Fruit fly (Drosophila melanogaster) whole organism, embryonic: Measurements from ENCODE around the gene TM9SF3.
A peak's percentile ranks its signal among the peaks of the same experiment; 100 is the strongest.

Source experiments
- Bdp1 ChIP-seq: fragments of 200-800 bp; sonication (Bioruptor generic); optimal IDR thresholded peaks from 3 replicates; lab custom pipeline; 2016; ENCODE audit warnings: missing biosample characterization, missing genetic modification characterization
- Blimp-1 ChIP-seq: fragments of 200-800 bp; sonication (Bioruptor generic); optimal IDR thresholded peaks from 3 replicates; lab custom pipeline; 2018; ENCODE audit warnings: missing biosample characterization, missing genetic modification characterization, mild to moderate bottlenecking, moderate library complexity, missing genetic modification reagents
- CG10321 ChIP-seq: fragments of 200-800 bp; sonication (Bioruptor generic); IDR thresholded peaks from 2 replicates; pipeline ENCODE4 v1.3.6; 2022; ENCODE audit warnings: missing biosample characterization, missing genetic modification characterization
- CG10979 ChIP-seq: fragments of 200-800 bp; sonication (Bioruptor generic); optimal IDR thresholded peaks from 2 replicates; lab custom pipeline; 2018; ENCODE audit warnings: missing biosample characterization, mild to moderate bottlenecking, missing genetic modification characterization, moderate library complexity
- CG11085 ChIP-seq: fragments of 200-800 bp; sonication (Bioruptor generic); IDR thresholded peaks from 2 replicates; pipeline ENCODE4 v1.3.6; 2022; ENCODE audit warnings: missing biosample characterization, missing genetic modification characterization
- CG11247 ChIP-seq: fragments of 200-800 bp; sonication (Bioruptor generic); IDR thresholded peaks from 2 replicates; pipeline ENCODE4 v1.3.6; 2022; ENCODE audit warnings: missing biosample characterization, missing genetic modification characterization
- CG11398 ChIP-seq: fragments of 200-800 bp; sonication (Bioruptor generic); optimal IDR thresholded peaks from 2 replicates; lab custom pipeline; 2016; ENCODE audit warnings: missing biosample characterization, missing genetic modification characterization
- CG12071 ChIP-seq: fragments of 200-800 bp; sonication (Bioruptor generic); optimal IDR thresholded peaks from 3 replicates; lab custom pipeline; 2018; ENCODE audit warnings: missing biosample characterization, mild to moderate bottlenecking, missing genetic modification characterization
- CG14667 ChIP-seq: fragments of 200-800 bp; sonication (Bioruptor generic); IDR thresholded peaks from 2 replicates; pipeline ENCODE4 v1.3.6; 2022; ENCODE audit warnings: missing biosample characterization, missing genetic modification characterization
- CG14710 ChIP-seq: fragments of 200-800 bp; sonication (Bioruptor generic); optimal IDR thresholded peaks from 3 replicates; lab custom pipeline; 2019; ENCODE audit warnings: missing biosample characterization, mild to moderate bottlenecking, missing genetic modification characterization, moderate library complexity
- CG15601 ChIP-seq: fragments of 200-800 bp; sonication (Bioruptor generic); optimal IDR thresholded peaks from 3 replicates; lab custom pipeline; 2019; ENCODE audit warnings: missing biosample characterization, mild to moderate bottlenecking, missing genetic modification characterization, moderate library complexity
- CG17912 ChIP-seq: fragments of 200-800 bp; sonication (Bioruptor generic); optimal IDR thresholded peaks from 2 replicates; lab custom pipeline; 2018; ENCODE audit warnings: missing biosample characterization, mild to moderate bottlenecking, missing genetic modification characterization
- CG2116 ChIP-seq: fragments of 200-800 bp; sonication (Bioruptor generic); optimal IDR thresholded peaks from 3 replicates; lab custom pipeline; 2018; ENCODE audit warnings: missing biosample characterization, mild to moderate bottlenecking, missing genetic modification characterization
- CG2199 ChIP-seq: fragments of 200-800 bp; sonication (Bioruptor generic); IDR thresholded peaks from 3 replicates; pipeline ENCODE4 v1.3.6; 2022; ENCODE audit warnings: missing biosample characterization, missing genetic modification characterization
- CG2202 ChIP-seq: fragments of 200-800 bp; sonication (Bioruptor generic); optimal IDR thresholded peaks from 2 replicates; lab custom pipeline; 2018; ENCODE audit warnings: missing biosample characterization, mild to moderate bottlenecking, missing genetic modification characterization
- CG33557 ChIP-seq: fragments of 200-800 bp; sonication (Bioruptor generic); optimal IDR thresholded peaks from 2 replicates; lab custom pipeline; 2019; ENCODE audit warnings: missing biosample characterization, mild to moderate bottlenecking, missing genetic modification characterization, moderate library complexity
- CG4360 ChIP-seq: fragments of 200-800 bp; sonication (Bioruptor generic); IDR thresholded peaks from 2 replicates; pipeline ENCODE4 v1.3.6; 2022; ENCODE audit warnings: missing biosample characterization, missing genetic modification characterization
- CG6654 ChIP-seq: fragments of 200-800 bp; sonication (Bioruptor generic); optimal IDR thresholded peaks from 2 replicates; lab custom pipeline; 2017; ENCODE audit warnings: missing biosample characterization, mild to moderate bottlenecking, missing genetic modification characterization
- CG7357 ChIP-seq: fragments of 200-800 bp; sonication (Bioruptor generic); IDR thresholded peaks from 3 replicates; pipeline ENCODE4 v1.3.6; 2022; ENCODE audit warnings: missing biosample characterization, missing genetic modification characterization
- CG9932 ChIP-seq: fragments of 200-800 bp; sonication (Bioruptor generic); IDR thresholded peaks from 2 replicates; pipeline ENCODE4 v1.3.6; 2022; ENCODE audit warnings: missing biosample characterization, missing genetic modification characterization
- D ChIP-seq, 2 experiments: fragments of 200-800 bp in 1 of 2; fragments of >200 bp in 1 of 2; sonication (Bioruptor generic) in 1 of 2; optimal IDR thresholded peaks; 2 replicates in 1 of 2; 3 replicates in 1 of 2; lab custom pipeline; 2017; ENCODE audit warnings: mild to moderate bottlenecking in 1 of 2, missing biosample characterization in 1 of 2, missing genetic modification characterization in 1 of 2, missing genetic modification reagents in 1 of 2
- Dad ChIP-seq: fragments of 200-800 bp; sonication (Bioruptor generic); optimal IDR thresholded peaks from 3 replicates; lab custom pipeline; 2016; ENCODE audit warnings: missing biosample characterization, missing genetic modification characterization
- Dip3 ChIP-seq: fragments of 200-800 bp; sonication (Bioruptor generic); optimal IDR thresholded peaks from 3 replicates; lab custom pipeline; 2016; ENCODE audit warnings: missing biosample characterization, missing genetic modification characterization
- Gsc ChIP-seq: fragments of 200-800 bp; sonication (Bioruptor generic); IDR thresholded peaks from 2 replicates; pipeline ENCODE4 v1.3.6; 2022; ENCODE audit warnings: missing biosample characterization, missing genetic modification characterization
- Max ChIP-seq: fragments of 200-800 bp; sonication (Bioruptor generic); optimal IDR thresholded peaks from 2 replicates; lab custom pipeline; 2016; ENCODE audit warnings: missing biosample characterization, mild to moderate bottlenecking, missing genetic modification characterization
- Poxn ChIP-seq: fragments of 200-800 bp; sonication (Bioruptor generic); IDR thresholded peaks from 2 replicates; pipeline ENCODE4 v1.3.6; 2022; ENCODE audit warnings: missing biosample characterization, missing genetic modification characterization
- Spps ChIP-seq: fragments of 200-800 bp; sonication (Bioruptor generic); optimal IDR thresholded peaks from 2 replicates; lab custom pipeline; 2018; ENCODE audit warnings: missing biosample characterization, mild to moderate bottlenecking, missing genetic modification characterization
- Ssrp ChIP-seq: fragments of 200-800 bp; sonication (Bioruptor generic); optimal IDR thresholded peaks from 2 replicates; lab custom pipeline; 2018; ENCODE audit warnings: missing biosample characterization, mild to moderate bottlenecking, missing genetic modification characterization, moderate library complexity
- Usf ChIP-seq: fragments of 200-800 bp; sonication (Bioruptor generic); optimal IDR thresholded peaks from 2 replicates; lab custom pipeline; 2017; ENCODE audit warnings: missing genotype, missing biosample characterization, missing genetic modification characterization
- btn ChIP-seq: fragments of 200-800 bp; sonication (Bioruptor generic); optimal IDR thresholded peaks from 2 replicates; lab custom pipeline; 2016; ENCODE audit warnings: missing biosample characterization, missing genetic modification characterization
- chinmo ChIP-seq: fragments of 200-800 bp; sonication (Bioruptor generic); IDR thresholded peaks from 4 replicates; pipeline ENCODE4 v1.3.6; 2022; ENCODE audit warnings: missing biosample characterization, missing genetic modification characterization; ENCODE audit not compliant: partially characterized antibody
- chn ChIP-seq: fragments of 200-800 bp; sonication (Bioruptor generic); optimal IDR thresholded peaks from 2 replicates; lab custom pipeline; 2016; ENCODE audit warnings: missing biosample characterization, missing genetic modification characterization
- crp ChIP-seq, 2 experiments: fragments of 200-800 bp; sonication (Bioruptor generic); optimal IDR thresholded peaks; 2 replicates in 1 of 2; 3 replicates in 1 of 2; lab custom pipeline; 2017; ENCODE audit warnings: missing biosample characterization in 2 of 2, missing genetic modification characterization in 2 of 2, mild to moderate bottlenecking in 1 of 2, moderate library complexity in 1 of 2
- dm ChIP-seq: fragments of 200-800 bp; sonication (Bioruptor generic); optimal IDR thresholded peaks from 3 replicates; lab custom pipeline; 2016; ENCODE audit warnings: missing biosample characterization, missing genetic modification characterization
- hkb ChIP-seq, 2 experiments: fragments of 200-800 bp in 1 of 2; fragments of >200 bp in 1 of 2; sonication (Bioruptor generic) in 1 of 2; IDR thresholded peaks in 1 of 2; optimal IDR thresholded peaks in 1 of 2; 2 replicates each; pipeline versions ENCODE4 v1.3.6 to Lab custom; 2017 to 2022; ENCODE audit warnings: missing biosample characterization in 1 of 2, missing genetic modification characterization in 1 of 2
- kah ChIP-seq: fragments of 200-800 bp; sonication (Bioruptor generic); optimal IDR thresholded peaks from 2 replicates; lab custom pipeline; 2018; ENCODE audit warnings: missing biosample characterization, mild to moderate bottlenecking, missing genetic modification characterization
- odd ChIP-seq: fragments of 200-800 bp; sonication (Bioruptor generic); optimal IDR thresholded peaks from 2 replicates; lab custom pipeline; 2017; ENCODE audit warnings: missing biosample characterization, mild to moderate bottlenecking, missing genetic modification characterization
- psq ChIP-seq: fragments of 200-800 bp; sonication (Bioruptor generic); optimal IDR thresholded peaks from 2 replicates; lab custom pipeline; 2017; ENCODE audit warnings: missing biosample characterization, missing genetic modification characterization
- run ChIP-seq: fragments of 200-800 bp; sonication (Bioruptor generic); optimal IDR thresholded peaks from 3 replicates; lab custom pipeline; 2018; ENCODE audit warnings: missing biosample characterization, mild to moderate bottlenecking, missing genetic modification characterization
- sens-2 ChIP-seq: fragments of 200-800 bp; sonication (Bioruptor generic); IDR thresholded peaks from 2 replicates; pipeline ENCODE4 v1.3.6; 2022; ENCODE audit warnings: missing biosample characterization, missing genetic modification characterization
- tap ChIP-seq: fragments of 200-800 bp; optimal IDR thresholded peaks from 3 replicates; lab custom pipeline; 2019; ENCODE audit warnings: missing biosample characterization, mild to moderate bottlenecking, missing genetic modification characterization, moderate library complexity
- unpg ChIP-seq: fragments of 200-800 bp; sonication (Bioruptor generic); optimal IDR thresholded peaks from 3 replicates; lab custom pipeline; 2018; ENCODE audit warnings: missing biosample characterization, mild to moderate bottlenecking, missing genetic modification characterization, moderate library complexity

The TM9SF3 gene

dm6 chr3L:5627816-5628215 lies 24.0 kb upstream of the TM9SF3 start (continued):
- TF ChIP-seq odd (GFP tag; lab: Kevin White, UChicago) (no peak), CG33557 (GFP tag; lab: Kevin White, UChicago) (peak; percentile 88), hkb (optimal IDR thresholded peaks at IDR 0.05; lab: Kevin White, UChicago) (no peak), hkb (GFP tag; IDR thresholded peaks at IDR 0.05; lab: Robert Waterston, UW) (no peak), Ssrp (tag; lab: Kevin White, UChicago) (no peak), run (tag; lab: Kevin White, UChicago) (no peak), CG15601 (no peak), Gsc (GFP tag; lab: Robert Waterston, UW) (no peak), CG10321 (GFP tag; lab: Robert Waterston, UW) (no peak), Bdp1 (GFP tag; lab: Kevin White, UChicago) (no peak), crp (GFP tag; optimal IDR thresholded peaks at IDR 0.05; lab: Kevin White, UChicago) (no peak), btn (GFP tag; lab: Kevin White, UChicago) (no peak), sens-2 (GFP tag; lab: Robert Waterston, UW) (no peak), Spps (tag; lab: Kevin White, UChicago) (peak; percentile 34), Poxn (no peak), CG2202 (tag; lab: Kevin White, UChicago) (peak; percentile 7), CG11085 (no peak), dm (GFP tag; lab: Kevin White, UChicago) (no peak), Dad (GFP tag; lab: Kevin White, UChicago) (no peak), unpg (GFP tag; lab: Kevin White, UChicago) (no peak), Usf (no peak), kah (no peak), CG2116 (GFP tag; lab: Kevin White, UChicago) (no peak), CG6654 (GFP tag; lab: Kevin White, UChicago) (no peak), CG10979 (no peak), psq (GFP tag; lab: Kevin White, UChicago) (peak; percentile 23), Max (GFP tag; lab: Kevin White, UChicago) (no peak), CG11247 (GFP tag; lab: Robert Waterston, UW) (no peak), CG14710 (tag; lab: Kevin White, UChicago) (peak; percentile 18), CG2199 (GFP tag; lab: Robert Waterston, UW) (no peak), CG12071 (no peak), CG14667 (GFP tag; lab: Robert Waterston, UW) (no peak), CG7357 (GFP tag; lab: Robert Waterston, UW) (no peak), CG11398 (GFP tag; lab: Kevin White, UChicago) (no peak), tap (no peak), chn (GFP tag; lab: Kevin White, UChicago) (no peak)
- TF ChIP-seq, all 482 proteins: peak for 13

dm6 chr3L:5626465-5626864 lies 22.7 kb upstream of the TM9SF3 start:
- no peak for TF ChIP-seq Usf
- TF ChIP-seq Dip3 (GFP tag; lab: Kevin White, UChicago): peak; percentile 13
- no peak for TF ChIP-seq CG9932 (GFP tag; lab: Robert Waterston, UW)
- TF ChIP-seq Blimp-1: peak; percentile 26

- TF ChIP-seq chinmo (GFP tag; lab: Robert Waterston, UW) (0 out of 4 replicates have a peak, but pooled peaks have one; percentile 9), CG4360 (GFP tag; lab: Robert Waterston, UW) (peak; percentile 94), CG17912 (GFP tag; lab: Kevin White, UChicago) (no peak), D (optimal IDR thresholded peaks at IDR 0.05; lab: Kevin White, UChicago) (peak; percentile 35), D (GFP tag; optimal IDR thresholded peaks at IDR 0.05; lab: Kevin White, UChicago) (no peak)
These were observed 21.4 kb upstream of the TM9SF3 start for dm6 chr3L:5625121-5625667.
